Fruit fly (Drosophila melanogaster): Measurements from ENCODE around the gene CG18577.

CG18577 gene

dm6 chr3R:11211291-11212061 is 15.6 kb downstream of the CG18577 start:
- peak; percentile 95 for TF ChIP-seq EcR (GFP tag; optimal IDR thresholded peaks at IDR 0.05)
- TF ChIP-seq gl (tag; optimal IDR thresholded peaks at IDR 0.05) = no peak
- peak; percentile 59 for TF ChIP-seq CG8301 (tag; optimal IDR thresholded peaks at IDR 0.05)
- TF ChIP-seq CG8159 (tag; optimal IDR thresholded peaks at IDR 0.05) = peak; percentile 58
- TF ChIP-seq CG34367 (tag; optimal IDR thresholded peaks at IDR 0.05) = peak; percentile 29
- TF ChIP-seq fd96Ca (GFP tag; IDR thresholded peaks at IDR 0.05) = no peak; the same call in 2 of the 3 replicates
- TF ChIP-seq CG14655 (GFP tag; optimal IDR thresholded peaks at IDR 0.05) = no peak
- TF ChIP-seq Pif1A (GFP tag; optimal IDR thresholded peaks at IDR 0.05) = peak; percentile 66
- TF ChIP-seq D1 (tag; optimal IDR thresholded peaks at IDR 0.05) = no peak
- peak; percentile 58 for TF ChIP-seq CG15710 (tag; optimal IDR thresholded peaks at IDR 0.05)
- peak; percentile 56 for TF ChIP-seq Snoo (tag; optimal IDR thresholded peaks at IDR 0.05)
- TF ChIP-seq CG12605 (GFP tag; IDR thresholded peaks at IDR 0.05) = peak; percentile 78
- peak; percentile 41 for TF ChIP-seq Pif1B (GFP tag; optimal IDR thresholded peaks at IDR 0.05)
- peak; percentile 62 for TF ChIP-seq Ets98B (GFP tag; IDR thresholded peaks at IDR 0.05)
- TF ChIP-seq CG13204 (GFP tag; optimal IDR thresholded peaks at IDR 0.05) = no peak
- peak; percentile 44 for TF ChIP-seq CG9948 (tag; optimal IDR thresholded peaks at IDR 0.05)
- TF ChIP-seq CG32121 (GFP tag; IDR thresholded peaks at IDR 0.05) = peak; percentile 73
- no peak for TF ChIP-seq CG10348 (GFP tag; IDR thresholded peaks at IDR 0.05)
- TF ChIP-seq rn (GFP tag; IDR thresholded peaks at IDR 0.05) = peak; percentile 27; the same call in 1 of the 2 replicates
- peak; percentile 65; the same call in 2 of the 3 replicates for TF ChIP-seq CG4496 (GFP tag; IDR thresholded peaks at IDR 0.05)
- peak; percentile 61 for TF ChIP-seq CG17806 (tag; optimal IDR thresholded peaks at IDR 0.05)

- TF ChIP-seq CG10348 (GFP tag; IDR thresholded peaks at IDR 0.05) = no peak
- no peak for TF ChIP-seq gl (tag; optimal IDR thresholded peaks at IDR 0.05)
- TF ChIP-seq CG8159 (tag; optimal IDR thresholded peaks at IDR 0.05) = peak; percentile 66
- TF ChIP-seq EcR (GFP tag; optimal IDR thresholded peaks at IDR 0.05) = peak; percentile 33
- TF ChIP-seq CG13204 (GFP tag; optimal IDR thresholded peaks at IDR 0.05) = no peak
- TF ChIP-seq Pif1A (GFP tag; optimal IDR thresholded peaks at IDR 0.05) = no peak
- peak; percentile 47 for TF ChIP-seq CG8301 (tag; optimal IDR thresholded peaks at IDR 0.05)
- no peak for TF ChIP-seq CG14655 (GFP tag; optimal IDR thresholded peaks at IDR 0.05)
- TF ChIP-seq fd96Ca (GFP tag; IDR thresholded peaks at IDR 0.05) = no peak
- TF ChIP-seq CG15710 (tag; optimal IDR thresholded peaks at IDR 0.05) = peak; percentile 62
- peak; percentile 55 for TF ChIP-seq CG12605 (GFP tag; IDR thresholded peaks at IDR 0.05)
- TF ChIP-seq CG32121 (GFP tag; IDR thresholded peaks at IDR 0.05) = peak; percentile 10; the same call in 1 of the 2 replicates
- 0 out of 2 replicates have a peak, but pooled peaks have one; percentile 12 for TF ChIP-seq rn (GFP tag; IDR thresholded peaks at IDR 0.05)
- TF ChIP-seq CG17806 (tag; optimal IDR thresholded peaks at IDR 0.05) = peak; percentile 45
- TF ChIP-seq Snoo (tag; optimal IDR thresholded peaks at IDR 0.05) = peak; percentile 35
- TF ChIP-seq CG9948 (tag; optimal IDR thresholded peaks at IDR 0.05) = peak; percentile 58
- TF ChIP-seq D1 (tag; optimal IDR thresholded peaks at IDR 0.05) = no peak
- TF ChIP-seq Pif1B (GFP tag; optimal IDR thresholded peaks at IDR 0.05) = peak; percentile 39
- peak; percentile 35; the same call in 1 of the 2 replicates for TF ChIP-seq Ets98B (GFP tag; IDR thresholded peaks at IDR 0.05)
- peak; percentile 45 for TF ChIP-seq CG34367 (tag; optimal IDR thresholded peaks at IDR 0.05)
- peak; percentile 51; the same call in 1 of the 3 replicates for TF ChIP-seq CG4496 (GFP tag; IDR thresholded peaks at IDR 0.05)
Measured at dm6 chr3R:11214449-11214950, 18.6 kb downstream of the CG18577 start, which contains the start of gene ZnT86D. TSS of gene ZnT86D (minus strand) at chr3R:11214539.

DNA sequence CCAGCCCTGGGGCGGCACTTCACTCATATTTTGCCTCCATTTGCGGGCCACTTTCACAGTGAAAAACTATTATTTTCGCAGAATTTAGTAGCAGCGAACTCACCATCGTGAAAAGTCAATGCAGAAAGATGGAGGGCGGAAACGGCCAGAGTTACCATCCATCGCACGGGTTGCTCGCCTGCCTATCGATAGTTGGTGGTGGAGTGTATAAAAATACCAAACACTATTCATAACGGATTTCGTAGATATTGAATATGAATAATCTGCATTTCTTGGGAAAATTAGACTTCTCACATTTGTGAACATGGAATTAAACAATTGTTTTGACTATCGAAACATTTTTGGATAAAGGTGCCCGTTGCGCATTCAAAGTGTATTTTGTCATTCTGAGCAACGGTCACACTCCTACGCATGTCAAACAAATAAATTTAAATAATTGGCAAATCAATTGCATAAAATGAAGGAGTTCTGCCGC is 20.3 kb downstream of the CG18577 start, which contains the start of the genes RpS25 and CG4820:
TSS of gene RpS25 (minus strand) at position 132 of the 475 bp plus-strand sequence.
TSS of gene CG4820 (plus strand) at position 380 of the 475 bp plus-strand sequence.
- peak; percentile 11 for TF ChIP-seq CG9948 (tag; optimal IDR thresholded peaks at IDR 0.05)
- TF ChIP-seq CG8159 (tag; optimal IDR thresholded peaks at IDR 0.05) = peak; percentile 63
- peak; percentile 73 for TF ChIP-seq CG15710 (tag; optimal IDR thresholded peaks at IDR 0.05)
- TF ChIP-seq gl (tag; optimal IDR thresholded peaks at IDR 0.05) = peak; percentile 66
- TF ChIP-seq fd96Ca (GFP tag; IDR thresholded peaks at IDR 0.05) = no peak
- peak; percentile 87 for TF ChIP-seq CG34367 (tag; optimal IDR thresholded peaks at IDR 0.05)
- peak; percentile 45 for TF ChIP-seq Pif1B (GFP tag; optimal IDR thresholded peaks at IDR 0.05)
- no peak for TF ChIP-seq rn (GFP tag; IDR thresholded peaks at IDR 0.05)
- peak; percentile 51 for TF ChIP-seq Ets98B (GFP tag; IDR thresholded peaks at IDR 0.05)
- TF ChIP-seq CG14655 (GFP tag; optimal IDR thresholded peaks at IDR 0.05) = no peak
- no peak for TF ChIP-seq CG13204 (GFP tag; optimal IDR thresholded peaks at IDR 0.05)
- no peak for TF ChIP-seq CG12605 (GFP tag; IDR thresholded peaks at IDR 0.05)
- no peak for TF ChIP-seq EcR (GFP tag; optimal IDR thresholded peaks at IDR 0.05)
- peak; percentile 48 for TF ChIP-seq CG8301 (tag; optimal IDR thresholded peaks at IDR 0.05)
- TF ChIP-seq CG17806 (tag; optimal IDR thresholded peaks at IDR 0.05) = peak; percentile 38
- TF ChIP-seq CG4496 (GFP tag; IDR thresholded peaks at IDR 0.05) = peak; percentile 51; the same call in 1 of the 3 replicates
- TF ChIP-seq CG10348 (GFP tag; IDR thresholded peaks at IDR 0.05) = no peak
- no peak for TF ChIP-seq Pif1A (GFP tag; optimal IDR thresholded peaks at IDR 0.05)
- TF ChIP-seq D1 (tag; optimal IDR thresholded peaks at IDR 0.05) = no peak
- peak; percentile 92 for TF ChIP-seq Snoo (tag; optimal IDR thresholded peaks at IDR 0.05)
- TF ChIP-seq CG32121 (GFP tag; IDR thresholded peaks at IDR 0.05) = no peak; the same call in 1 of the 2 replicates

- TF ChIP-seq Pif1A (GFP tag; optimal IDR thresholded peaks at IDR 0.05) (no peak), CG4496 (GFP tag; IDR thresholded peaks at IDR 0.05) (0 out of 3 replicates have a peak, but pooled peaks have one; percentile 21), Snoo (tag; optimal IDR thresholded peaks at IDR 0.05) (no peak)
Measured at dm6 chr3R:11219883-11220282, 24.0 kb downstream of the CG18577 start, which contains the start of gene CG6689. TSS of gene CG6689 (minus strand) at chr3R:11220064.

Data from whole organism, pupa.